Fruit fly (Drosophila melanogaster) whole organism, embryonic: Measurements from ENCODE around the gene MFS9.

Experiments used
- Awh ChIP-seq: fragments of 200-800 bp; sonication (Bioruptor generic); IDR thresholded peaks from 2 replicates; pipeline ENCODE4, ENCODE4 v1.3.6; 2022; ENCODE audit warnings: missing biosample characterization, missing genetic modification characterization
- B-H1 ChIP-seq: fragments of 200-800 bp; sonication (Bioruptor generic); IDR thresholded peaks from 3 replicates; pipeline ENCODE4 v1.3.6; 2022; ENCODE audit warnings: missing biosample characterization, missing genetic modification characterization
- CG10267 ChIP-seq: fragments of 200-800 bp; sonication (Bioruptor generic); optimal IDR thresholded peaks from 2 replicates; lab custom pipeline; 2018; ENCODE audit warnings: missing biosample characterization, mild to moderate bottlenecking, missing genetic modification characterization, moderate library complexity
- CG10654 ChIP-seq: fragments of 200-800 bp; sonication (Bioruptor generic); optimal IDR thresholded peaks from 2 replicates; lab custom pipeline; 2016; ENCODE audit warnings: missing biosample characterization, missing genetic modification characterization
- CG11723 ChIP-seq: fragments of 200-800 bp; sonication (Bioruptor generic); optimal IDR thresholded peaks from 2 replicates; lab custom pipeline; 2017; ENCODE audit warnings: missing biosample characterization, mild to moderate bottlenecking, missing genetic modification characterization
- CG12155 ChIP-seq: fragments of 200-800 bp; sonication (Bioruptor generic); optimal IDR thresholded peaks from 3 replicates; lab custom pipeline; 2016; ENCODE audit warnings: missing biosample characterization, missing genetic modification characterization
- CG14965 ChIP-seq: fragments of 200-800 bp; sonication (Bioruptor generic); optimal IDR thresholded peaks from 2 replicates; lab custom pipeline; 2016; ENCODE audit warnings: missing biosample characterization, missing genetic modification characterization, borderline replicate concordance
- CG1603 ChIP-seq: fragments of 200-800 bp; sonication (Bioruptor generic); optimal IDR thresholded peaks from 2 replicates; lab custom pipeline; 2019; ENCODE audit warnings: missing biosample characterization, mild to moderate bottlenecking, missing genetic modification characterization, moderate library complexity
- CG17328 ChIP-seq: fragments of 200-800 bp; sonication (Bioruptor generic); IDR thresholded peaks from 2 replicates; pipeline ENCODE4 v1.3.6; 2022; ENCODE audit warnings: missing biosample characterization, missing genetic modification characterization
- CG32532 ChIP-seq: fragments of 200-800 bp; sonication (Bioruptor generic); IDR thresholded peaks from 2 replicates; pipeline ENCODE4 v1.3.6; 2022; ENCODE audit warnings: missing biosample characterization, missing genetic modification characterization
- CG34376 ChIP-seq: fragments of 200-800 bp; sonication (Bioruptor generic); optimal IDR thresholded peaks from 2 replicates; lab custom pipeline; 2018; ENCODE audit warnings: missing biosample characterization, mild to moderate bottlenecking, missing genetic modification characterization
- CG3726 ChIP-seq: fragments of 200-800 bp; sonication (Bioruptor generic); IDR thresholded peaks from 3 replicates; pipeline ENCODE4, ENCODE4 v1.3.6; 2022; ENCODE audit warnings: missing biosample characterization, missing genetic modification characterization
- CG3847 ChIP-seq: fragments of 200-800 bp; sonication (Bioruptor generic); IDR thresholded peaks from 2 replicates; pipeline ENCODE4 v1.3.6; 2022; ENCODE audit warnings: missing biosample characterization, missing genetic modification characterization
- CG6765 ChIP-seq: fragments of 200-800 bp; sonication (Bioruptor generic); optimal IDR thresholded peaks from 3 replicates; lab custom pipeline; 2017; ENCODE audit warnings: missing biosample characterization, mild to moderate bottlenecking, missing genetic modification characterization
- CG7745 ChIP-seq: fragments of 200-800 bp; sonication (Bioruptor generic); optimal IDR thresholded peaks from 2 replicates; lab custom pipeline; 2018; ENCODE audit warnings: missing biosample characterization, mild to moderate bottlenecking, missing genetic modification characterization, moderate library complexity
- CG8359 ChIP-seq: fragments of 200-800 bp; sonication (Bioruptor generic); optimal IDR thresholded peaks from 2 replicates; lab custom pipeline; 2017; ENCODE audit warnings: missing biosample characterization, mild to moderate bottlenecking, missing genetic modification characterization, borderline replicate concordance
- CG8478 ChIP-seq: fragments of >200 bp; optimal IDR thresholded peaks from 2 replicates; lab custom pipeline; 2018
- CG9932 ChIP-seq: fragments of 200-800 bp; sonication (Bioruptor generic); IDR thresholded peaks from 2 replicates; pipeline ENCODE4 v1.3.6; 2022; ENCODE audit warnings: missing biosample characterization, missing genetic modification characterization
- CoRest ChIP-seq: fragments of 200-800 bp; sonication (Bioruptor generic); optimal IDR thresholded peaks from 3 replicates; lab custom pipeline; 2018; ENCODE audit warnings: missing biosample characterization, mild to moderate bottlenecking, missing genetic modification characterization, moderate library complexity
- Dfd ChIP-seq, 2 experiments: fragments of >200 bp; optimal IDR thresholded peaks; 2 replicates each; lab custom pipeline; 2017; ENCODE audit warnings: missing biosample characterization in 2 of 2, missing genetic modification characterization in 2 of 2
- H15 ChIP-seq: fragments of 200-800 bp; sonication (Bioruptor generic); IDR thresholded peaks from 3 replicates; pipeline ENCODE4 v1.3.6; 2022; ENCODE audit warnings: missing biosample characterization, missing genetic modification characterization
- HLHmδ ChIP-seq: fragments of 200-800 bp; sonication (Bioruptor generic); optimal IDR thresholded peaks from 2 replicates; lab custom pipeline; 2018; ENCODE audit warnings: missing biosample characterization, mild to moderate bottlenecking, missing genetic modification characterization, moderate library complexity
- Hey ChIP-seq: fragments of 200-800 bp; sonication (Bioruptor generic); optimal IDR thresholded peaks from 3 replicates; lab custom pipeline; 2018; ENCODE audit warnings: missing biosample characterization, mild to moderate bottlenecking, missing genetic modification characterization
- Hmx ChIP-seq: fragments of 200-800 bp; sonication (Bioruptor generic); optimal IDR thresholded peaks from 2 replicates; lab custom pipeline; 2016; ENCODE audit warnings: missing biosample characterization, missing genetic modification characterization
- Hsf ChIP-seq: fragments of 200-800 bp; sonication (Bioruptor generic); optimal IDR thresholded peaks from 3 replicates; lab custom pipeline; 2016; ENCODE audit warnings: missing biosample characterization, missing genetic modification characterization
- Lhr ChIP-seq: fragments of 200-800 bp; sonication (Bioruptor generic); optimal IDR thresholded peaks from 3 replicates; lab custom pipeline; 2017; ENCODE audit warnings: mild to moderate bottlenecking, missing biosample characterization, missing genetic modification reagents, missing genetic modification characterization
- NC2α ChIP-seq: fragments of 200-800 bp; sonication (Bioruptor generic); optimal IDR thresholded peaks from 2 replicates; lab custom pipeline; 2016; ENCODE audit warnings: missing biosample characterization, missing genetic modification characterization
- Optix ChIP-seq: fragments of 200-800 bp; sonication (Bioruptor generic); IDR thresholded peaks from 3 replicates; pipeline ENCODE4 v1.3.6; 2022; ENCODE audit warnings: missing biosample characterization, missing genetic modification characterization
- Pdp1 ChIP-seq, 2 experiments: fragments of 200-800 bp; sonication (Bioruptor generic); optimal IDR thresholded peaks; 3 replicates each; lab custom pipeline; 2016; ENCODE audit warnings: missing biosample characterization in 2 of 2, missing genetic modification characterization in 2 of 2, mild to moderate bottlenecking in 1 of 2, moderate library complexity in 1 of 2
- Scr ChIP-seq: fragments of 200-800 bp; sonication (Bioruptor generic); IDR thresholded peaks from 2 replicates; pipeline ENCODE4 v1.3.6; 2022; ENCODE audit warnings: missing biosample characterization, missing genetic modification characterization; ENCODE audit not compliant: partially characterized antibody
- Six4 ChIP-seq: fragments of 200-800 bp; sonication (Bioruptor generic); optimal IDR thresholded peaks from 2 replicates; lab custom pipeline; 2016; ENCODE audit warnings: missing biosample characterization, missing genetic modification characterization
- Usf ChIP-seq: fragments of 200-800 bp; sonication (Bioruptor generic); optimal IDR thresholded peaks from 2 replicates; lab custom pipeline; 2017; ENCODE audit warnings: missing genotype, missing biosample characterization, missing genetic modification characterization
- bab2 ChIP-seq: fragments of 200-800 bp; sonication (Bioruptor generic); optimal IDR thresholded peaks from 2 replicates; lab custom pipeline; 2016; ENCODE audit warnings: missing biosample characterization, missing genetic modification characterization
- cad ChIP-seq: fragments of >200 bp; optimal IDR thresholded peaks from 2 replicates; lab custom pipeline; 2017; ENCODE audit warnings: missing biosample characterization, missing genetic modification characterization
- dpn ChIP-seq, 2 experiments: fragments of 200-800 bp; sonication (Bioruptor generic); optimal IDR thresholded peaks; 3 replicates each; lab custom pipeline; 2016; ENCODE audit warnings: missing biosample characterization in 2 of 2, missing genetic modification characterization in 2 of 2
- fd96Cb ChIP-seq: fragments of 200-800 bp; sonication (Bioruptor generic); optimal IDR thresholded peaks from 2 replicates; lab custom pipeline; 2018; ENCODE audit warnings: missing biosample characterization, mild to moderate bottlenecking, missing genetic modification characterization, moderate library complexity
- fu2 ChIP-seq: fragments of 200-800 bp; sonication (Bioruptor generic); optimal IDR thresholded peaks from 2 replicates; lab custom pipeline; 2016; ENCODE audit warnings: missing biosample characterization, missing genetic modification characterization
- grn ChIP-seq: fragments of 200-800 bp; sonication (Bioruptor generic); optimal IDR thresholded peaks from 3 replicates; lab custom pipeline; 2017; ENCODE audit warnings: missing biosample characterization, missing genetic modification characterization
- hb ChIP-seq: fragments of 200-800 bp; sonication (Bioruptor generic); IDR thresholded peaks from 3 replicates; pipeline ENCODE4 v1.3.6; 2022; ENCODE audit warnings: missing biosample characterization, missing genetic modification characterization; ENCODE audit not compliant: partially characterized antibody
- ken ChIP-seq: fragments of 200-800 bp; sonication (Bioruptor generic); IDR thresholded peaks from 3 replicates; pipeline ENCODE4 v1.3.6; 2022; ENCODE audit warnings: missing biosample characterization, missing genetic modification characterization
- nerfin-1 ChIP-seq: fragments of 200-800 bp; sonication (Bioruptor generic); optimal IDR thresholded peaks from 3 replicates; lab custom pipeline; 2019; ENCODE audit warnings: missing biosample characterization, mild to moderate bottlenecking, missing genetic modification characterization, moderate library complexity
- oc ChIP-seq: fragments of 200-800 bp; sonication (Bioruptor generic); optimal IDR thresholded peaks from 2 replicates; lab custom pipeline; 2018; ENCODE audit warnings: missing biosample characterization, mild to moderate bottlenecking, missing genetic modification characterization, moderate library complexity
- pan ChIP-seq, 4 experiments: fragments of >200 bp in 3 of 4; fragments of 200-800 bp in 1 of 4; sonication (Bioruptor generic) in 1 of 4; optimal IDR thresholded peaks in 3 of 4; IDR thresholded peaks in 1 of 4; 2 replicates each; pipeline versions ENCODE4 v1.3.6 to Lab custom; 2017 to 2022; ENCODE audit warnings: missing biosample characterization in 2 of 4, missing genetic modification characterization in 2 of 4, mixed read lengths in 1 of 4
- salm ChIP-seq: fragments of 200-800 bp; sonication (Bioruptor generic); optimal IDR thresholded peaks from 2 replicates; lab custom pipeline; 2018; ENCODE audit warnings: missing biosample characterization, mild to moderate bottlenecking, missing genetic modification characterization
- sd ChIP-seq: fragments of 200-800 bp; sonication (Bioruptor generic); optimal IDR thresholded peaks from 3 replicates; lab custom pipeline; 2018; ENCODE audit warnings: missing biosample characterization, mild to moderate bottlenecking, missing genetic modification characterization, moderate library complexity
- shn ChIP-seq: fragments of 200-800 bp; sonication (Bioruptor generic); optimal IDR thresholded peaks from 3 replicates; lab custom pipeline; 2016; ENCODE audit warnings: missing biosample characterization, missing genetic modification characterization
- tio ChIP-seq: fragments of 200-800 bp; sonication (Bioruptor generic); optimal IDR thresholded peaks from 2 replicates; lab custom pipeline; 2017; ENCODE audit warnings: missing biosample characterization, missing genetic modification characterization, inconsistent platforms
- yki ChIP-seq: fragments of >200 bp; optimal IDR thresholded peaks from 3 replicates; lab custom pipeline; 2018
- zen2 ChIP-seq: fragments of 200-800 bp; sonication (Bioruptor generic); IDR thresholded peaks from 3 replicates; pipeline ENCODE4 v1.3.6; 2022; ENCODE audit warnings: missing biosample characterization, missing genetic modification characterization; ENCODE audit not compliant: partially characterized antibody

MFS9 gene

DNA sequence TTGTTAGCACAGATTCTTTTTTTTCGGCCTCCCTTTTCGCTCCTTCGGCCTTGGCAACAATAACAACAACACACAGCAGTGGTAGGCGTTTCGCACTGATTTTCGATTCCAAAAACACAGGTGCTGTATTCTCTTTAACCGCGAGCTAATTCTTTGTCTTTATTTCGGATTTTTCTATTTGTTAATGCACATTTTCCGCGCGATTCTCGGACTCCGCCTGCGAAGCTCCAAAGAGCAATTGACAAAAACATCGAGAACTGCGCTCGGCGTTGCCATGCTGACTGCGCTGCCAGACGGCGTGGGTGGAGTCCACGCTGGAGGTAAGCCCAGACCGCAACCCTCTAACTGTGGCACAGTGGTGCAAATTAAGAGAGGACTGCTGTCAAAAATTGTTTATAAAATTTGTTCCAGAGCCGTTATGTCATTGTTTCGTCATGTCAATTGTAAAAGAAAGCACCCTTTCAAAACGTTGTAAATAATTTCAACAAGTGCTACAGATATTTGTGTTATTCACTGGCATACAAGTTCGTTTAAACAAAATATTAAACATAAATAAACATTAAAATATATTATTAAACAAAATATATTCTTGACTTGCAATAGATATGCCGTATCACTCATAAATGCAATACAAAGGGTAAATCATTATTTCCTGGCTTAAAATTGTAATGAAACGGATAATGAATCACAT, 45.3 kb upstream of the MFS9 start, which contains the start of the genes DPCoAC and CG5180 (continued):
- TF ChIP-seq nerfin-1 (tag; lab: Kevin White, UChicago): peak; percentile 14
- TF ChIP-seq CoRest: peak; percentile 73
- no peak for TF ChIP-seq CG8359 (GFP tag; lab: Kevin White, UChicago)
- peak; percentile 40 for TF ChIP-seq Scr (GFP tag; lab: Robert Waterston, UW)
- TF ChIP-seq Hmx (GFP tag; lab: Kevin White, UChicago): no peak
- TF ChIP-seq grn (GFP tag; lab: Kevin White, UChicago): no peak
- no peak for TF ChIP-seq yki (lab: Kevin White, UChicago)
- peak; percentile 86 for TF ChIP-seq CG32532 (GFP tag; lab: Robert Waterston, UW)
- TF ChIP-seq Hsf (GFP tag; lab: Kevin White, UChicago): peak; percentile 60
- TF ChIP-seq CG3847 (GFP tag; lab: Robert Waterston, UW): peak; percentile 89
- TF ChIP-seq B-H1 (GFP tag; lab: Robert Waterston, UW): peak; percentile 10; the same call in 1 of the 3 replicates
- TF ChIP-seq Hey (tag; lab: Kevin White, UChicago): no peak
- TF ChIP-seq Pdp1 (GFP tag; optimal IDR thresholded peaks at IDR 0.05; lab: Kevin White, UChicago): peak; percentile 58 to 59
- TF ChIP-seq zen2 (GFP tag; lab: Robert Waterston, UW): 0 out of 3 replicates have a peak, but pooled peaks have one; percentile 5
- peak; percentile 69 for TF ChIP-seq Awh (GFP tag; lab: Robert Waterston, UW)
- TF ChIP-seq HLHmδ (GFP tag; lab: Kevin White, UChicago): peak; percentile 8
- TF ChIP-seq dpn (GFP tag; optimal IDR thresholded peaks at IDR 0.05; lab: Kevin White, UChicago): peak; percentile 68 to 73
- TF ChIP-seq bab2 (GFP tag; lab: Kevin White, UChicago): peak; percentile 51
- peak; percentile 52; the same call in 1 of the 3 replicates for TF ChIP-seq Optix
- peak; percentile 63 for TF ChIP-seq CG17328 (GFP tag; lab: Robert Waterston, UW)
- peak; percentile 63 for TF ChIP-seq shn (GFP tag; lab: Kevin White, UChicago)
- peak; percentile 60 for TF ChIP-seq Six4
- TF ChIP-seq Usf: peak; percentile 39
- TF ChIP-seq CG12155 (GFP tag; lab: Kevin White, UChicago): peak; percentile 87
- TF ChIP-seq hb (GFP tag; lab: Robert Waterston, UW): peak; percentile 65; the same call in 2 of the 3 replicates
- TF ChIP-seq CG10654 (GFP tag; lab: Kevin White, UChicago): peak; percentile 63
- peak; percentile 89 for TF ChIP-seq CG1603 (tag; lab: Kevin White, UChicago)
- no peak for TF ChIP-seq salm
- TF ChIP-seq NC2α (GFP tag; lab: Kevin White, UChicago): no peak
- no peak for TF ChIP-seq CG6765
- TF ChIP-seq CG7745 (tag; lab: Kevin White, UChicago): no peak
- no peak for TF ChIP-seq sd (tag; lab: Kevin White, UChicago)
- no peak for TF ChIP-seq cad (GFP tag; lab: Kevin White, UChicago)
- peak; percentile 61 for TF ChIP-seq H15 (GFP tag; lab: Robert Waterston, UW)
- peak; percentile 75 for TF ChIP-seq ken (GFP tag; lab: Robert Waterston, UW)
- TF ChIP-seq CG14965 (GFP tag; lab: Kevin White, UChicago): peak; percentile 16
- peak; percentile 53 for TF ChIP-seq CG11723 (GFP tag; lab: Kevin White, UChicago)
- TF ChIP-seq CG34376: peak; percentile 60
- TF ChIP-seq fd96Cb (tag; lab: Kevin White, UChicago): peak; percentile 32
- no peak for TF ChIP-seq Dfd (GFP tag; optimal IDR thresholded peaks at IDR 0.05; lab: Kevin White, UChicago)
- TF ChIP-seq pan (optimal IDR thresholded peaks at IDR 0.05; lab: Kevin White, UChicago): no peak
- peak in 1 of 2 experiments; percentile 76 for TF ChIP-seq pan (GFP tag; optimal IDR thresholded peaks at IDR 0.05 in 1 of 2, IDR thresholded peaks at IDR 0.05 in 1 of 2)
- no peak for TF ChIP-seq CG3726 (GFP tag; lab: Robert Waterston, UW)
- TF ChIP-seq Lhr: peak; percentile 84
- no peak for TF ChIP-seq oc (tag; lab: Kevin White, UChicago)
- TF ChIP-seq CG10267 (tag; lab: Kevin White, UChicago): peak; percentile 60
- TF ChIP-seq CG8478 (lab: Kevin White, UChicago): no peak
- peak; percentile 62 for TF ChIP-seq fu2
- peak; percentile 64 for TF ChIP-seq tio (GFP tag; lab: Kevin White, UChicago)
- TF ChIP-seq CG9932 (GFP tag; lab: Robert Waterston, UW): peak; percentile 91
